Fruit fly (Drosophila melanogaster) whole organism, embryonic: ENCODE data around the gene CG9776.

ENCODE experiments used
- CG10431 ChIP-seq: fragments of 200-800 bp; sonication (Bioruptor generic); optimal IDR thresholded peaks from 3 replicates; lab custom pipeline; 2018; ENCODE audit warnings: missing biosample characterization, mild to moderate bottlenecking, missing genetic modification characterization
- CG11398 ChIP-seq: fragments of 200-800 bp; sonication (Bioruptor generic); optimal IDR thresholded peaks from 2 replicates; lab custom pipeline; 2016; ENCODE audit warnings: missing biosample characterization, missing genetic modification characterization
- CG11696 ChIP-seq: fragments of 200-800 bp; sonication (Bioruptor generic); IDR thresholded peaks from 2 replicates; pipeline ENCODE4 v1.3.6; 2022; ENCODE audit warnings: missing biosample characterization, missing genetic modification characterization
- CG13287 ChIP-seq: fragments of 200-800 bp; sonication (Bioruptor generic); IDR thresholded peaks from 2 replicates; pipeline ENCODE4 v1.3.6; 2022; ENCODE audit warnings: missing biosample characterization, missing genetic modification characterization; ENCODE audit not compliant: partially characterized antibody
- CG13894 ChIP-seq: fragments of 200-800 bp; sonication (Bioruptor generic); optimal IDR thresholded peaks from 3 replicates; lab custom pipeline; 2018; ENCODE audit warnings: missing biosample characterization, mild to moderate bottlenecking, missing genetic modification characterization, moderate library complexity
- CG14014 ChIP-seq: fragments of 200-800 bp; sonication (Bioruptor generic); IDR thresholded peaks from 2 replicates; pipeline ENCODE4 v1.3.6; 2022; ENCODE audit warnings: missing biosample characterization, missing genetic modification characterization
- CG16863 ChIP-seq: fragments of 200-800 bp; sonication (Bioruptor generic); optimal IDR thresholded peaks from 3 replicates; lab custom pipeline; 2016; ENCODE audit warnings: missing biosample characterization, missing genetic modification characterization
- CG17385 ChIP-seq: fragments of 200-800 bp; sonication (Bioruptor generic); optimal IDR thresholded peaks from 3 replicates; lab custom pipeline; 2018; ENCODE audit warnings: missing biosample characterization, mild to moderate bottlenecking, missing genetic modification characterization
- CG2202 ChIP-seq: fragments of 200-800 bp; sonication (Bioruptor generic); optimal IDR thresholded peaks from 2 replicates; lab custom pipeline; 2018; ENCODE audit warnings: missing biosample characterization, mild to moderate bottlenecking, missing genetic modification characterization
- CG30020 ChIP-seq: fragments of 200-800 bp; optimal IDR thresholded peaks from 2 replicates; lab custom pipeline; 2019; ENCODE audit warnings: missing biosample characterization, mild to moderate bottlenecking, missing genetic modification characterization, moderate library complexity
- CG31388 ChIP-seq: fragments of 200-800 bp; sonication (Bioruptor generic); optimal IDR thresholded peaks from 2 replicates; lab custom pipeline; 2016; ENCODE audit warnings: missing biosample characterization, missing genetic modification characterization
- CG4282 ChIP-seq: fragments of 200-800 bp; sonication (Bioruptor generic); optimal IDR thresholded peaks from 2 replicates; lab custom pipeline; 2016; ENCODE audit warnings: missing biosample characterization, missing genetic modification characterization
- CG4424 ChIP-seq: fragments of 200-800 bp; sonication (Bioruptor generic); optimal IDR thresholded peaks from 3 replicates; lab custom pipeline; 2016; ENCODE audit warnings: missing biosample characterization, missing genetic modification characterization
- CG7745 ChIP-seq: fragments of 200-800 bp; sonication (Bioruptor generic); optimal IDR thresholded peaks from 2 replicates; lab custom pipeline; 2018; ENCODE audit warnings: missing biosample characterization, mild to moderate bottlenecking, missing genetic modification characterization, moderate library complexity
- CG7839 ChIP-seq: fragments of 200-800 bp; sonication (Bioruptor generic); optimal IDR thresholded peaks from 3 replicates; lab custom pipeline; 2018; ENCODE audit warnings: missing biosample characterization, mild to moderate bottlenecking, missing genetic modification characterization, moderate library complexity
- CG9437 ChIP-seq: fragments of 200-800 bp; sonication (Bioruptor generic); optimal IDR thresholded peaks from 2 replicates; lab custom pipeline; 2018; ENCODE audit warnings: missing biosample characterization, mild to moderate bottlenecking, missing genetic modification characterization
- CG9797 ChIP-seq: fragments of 200-800 bp; sonication (Bioruptor generic); optimal IDR thresholded peaks from 3 replicates; lab custom pipeline; 2018; ENCODE audit warnings: missing biosample characterization, mild to moderate bottlenecking, missing genetic modification characterization
- CrebB ChIP-seq: fragments of 200-800 bp; sonication (Bioruptor generic); optimal IDR thresholded peaks from 3 replicates; lab custom pipeline; 2018; ENCODE audit warnings: missing biosample characterization, mild to moderate bottlenecking, missing genetic modification characterization
- Dad ChIP-seq: fragments of 200-800 bp; sonication (Bioruptor generic); optimal IDR thresholded peaks from 3 replicates; lab custom pipeline; 2016; ENCODE audit warnings: missing biosample characterization, missing genetic modification characterization
- Dref ChIP-seq: fragments of 200-800 bp; sonication (Bioruptor generic); IDR thresholded peaks from 2 replicates; pipeline ENCODE4 v1.3.6; 2022; ENCODE audit warnings: missing biosample characterization, missing genetic modification characterization
- HLHmδ ChIP-seq: fragments of 200-800 bp; sonication (Bioruptor generic); optimal IDR thresholded peaks from 2 replicates; lab custom pipeline; 2018; ENCODE audit warnings: missing biosample characterization, mild to moderate bottlenecking, missing genetic modification characterization, moderate library complexity
- Hr51 ChIP-seq, 2 experiments: fragments of 200-800 bp; sonication (Bioruptor generic); optimal IDR thresholded peaks; 2 replicates in 1 of 2; 3 replicates in 1 of 2; lab custom pipeline; 2016 to 2018; ENCODE audit warnings: missing biosample characterization in 2 of 2, missing genetic modification characterization in 2 of 2, mild to moderate bottlenecking in 1 of 2, moderate library complexity in 1 of 2
- Mrtf ChIP-seq: fragments of 200-800 bp; sonication (Bioruptor generic); IDR thresholded peaks from 3 replicates; pipeline ENCODE4 v1.3.6; 2022; ENCODE audit warnings: missing biosample characterization, missing genetic modification characterization
- NK7.1 ChIP-seq: fragments of 200-800 bp; sonication (Bioruptor generic); optimal IDR thresholded peaks from 3 replicates; lab custom pipeline; 2016; ENCODE audit warnings: missing biosample characterization, missing genetic modification characterization
- Rfx ChIP-seq: fragments of 200-800 bp; sonication (Bioruptor generic); IDR thresholded peaks from 2 replicates; pipeline ENCODE4 v1.3.6; 2022; ENCODE audit warnings: missing biosample characterization, missing genetic modification characterization
- ap ChIP-seq: fragments of 200-800 bp; sonication (Bioruptor generic); IDR thresholded peaks from 2 replicates; pipeline ENCODE4 v1.3.6; 2022; ENCODE audit warnings: missing biosample characterization, missing genetic modification characterization
- bbx ChIP-seq: fragments of 200-800 bp; sonication (Bioruptor generic); IDR thresholded peaks from 2 replicates; pipeline ENCODE4 v1.3.6; 2022; ENCODE audit warnings: missing biosample characterization, missing genetic modification characterization; ENCODE audit not compliant: partially characterized antibody
- br ChIP-seq: fragments of >200 bp; optimal IDR thresholded peaks from 2 replicates; lab custom pipeline; 2017
- cas ChIP-seq: fragments of 200-800 bp; sonication (Bioruptor generic); IDR thresholded peaks from 2 replicates; pipeline ENCODE4 v1.3.6; 2022; ENCODE audit warnings: missing biosample characterization, missing genetic modification characterization
- caup ChIP-seq: fragments of 200-800 bp; sonication (Bioruptor generic); optimal IDR thresholded peaks from 3 replicates; lab custom pipeline; 2017; ENCODE audit warnings: missing biosample characterization, mild to moderate bottlenecking, missing genetic modification characterization, moderate library complexity; ENCODE audit not compliant: severe bottlenecking
- ci ChIP-seq: fragments of 200-800 bp; sonication (Bioruptor generic); IDR thresholded peaks from 3 replicates; pipeline ENCODE4 v1.3.6; 2022; ENCODE audit warnings: missing biosample characterization, missing genetic modification characterization
- corto ChIP-seq: fragments of 200-800 bp; sonication (Bioruptor generic); optimal IDR thresholded peaks from 2 replicates; lab custom pipeline; 2016; ENCODE audit warnings: missing biosample characterization, mild to moderate bottlenecking, missing genetic modification characterization, moderate library complexity
- danr ChIP-seq: fragments of 200-800 bp; sonication (Bioruptor generic); IDR thresholded peaks from 2 replicates; pipeline ENCODE4 v1.3.6; 2022; ENCODE audit warnings: missing biosample characterization, missing genetic modification characterization
- fd102C ChIP-seq: fragments of 200-800 bp; sonication (Bioruptor generic); optimal IDR thresholded peaks from 2 replicates; lab custom pipeline; 2018; ENCODE audit warnings: missing biosample characterization, mild to moderate bottlenecking, missing genetic modification characterization, moderate library complexity
- fd96Cb ChIP-seq: fragments of 200-800 bp; sonication (Bioruptor generic); optimal IDR thresholded peaks from 2 replicates; lab custom pipeline; 2018; ENCODE audit warnings: missing biosample characterization, mild to moderate bottlenecking, missing genetic modification characterization, moderate library complexity
- gsb-n ChIP-seq: fragments of 200-800 bp; sonication (Bioruptor generic); optimal IDR thresholded peaks from 3 replicates; lab custom pipeline; 2018; ENCODE audit warnings: missing biosample characterization, mild to moderate bottlenecking, missing genetic modification characterization
- gt ChIP-seq: fragments of 200-800 bp; sonication (Bioruptor generic); IDR thresholded peaks from 2 replicates; pipeline ENCODE4 v1.3.6; 2022; ENCODE audit warnings: missing biosample characterization, missing genetic modification characterization
- h ChIP-seq: fragments of >200 bp; optimal IDR thresholded peaks from 2 replicates; lab custom pipeline; 2017
- hb ChIP-seq: fragments of 200-800 bp; sonication (Bioruptor generic); IDR thresholded peaks from 3 replicates; pipeline ENCODE4 v1.3.6; 2022; ENCODE audit warnings: missing biosample characterization, missing genetic modification characterization; ENCODE audit not compliant: partially characterized antibody
- inv ChIP-seq: fragments of 200-800 bp; sonication (Bioruptor generic); IDR thresholded peaks from 2 replicates; pipeline ENCODE4 v1.3.6; 2022; ENCODE audit warnings: missing biosample characterization, missing genetic modification characterization; ENCODE audit not compliant: partially characterized antibody
- lilli ChIP-seq: fragments of 200-800 bp; sonication (Bioruptor generic); optimal IDR thresholded peaks from 3 replicates; lab custom pipeline; 2016; ENCODE audit warnings: missing biosample characterization, missing genetic modification characterization
- lov ChIP-seq, 2 experiments: fragments of 200-800 bp in 1 of 2; fragments of >200 bp in 1 of 2; sonication (Bioruptor generic) in 1 of 2; IDR thresholded peaks in 1 of 2; optimal IDR thresholded peaks in 1 of 2; 2 replicates in 1 of 2; 3 replicates in 1 of 2; pipeline versions ENCODE4 v1.3.6 to Lab custom; 2017 to 2022; ENCODE audit warnings: missing biosample characterization in 1 of 2, missing genetic modification characterization in 1 of 2
- p53 ChIP-seq: fragments of 200-800 bp; sonication (Bioruptor generic); optimal IDR thresholded peaks from 2 replicates; lab custom pipeline; 2016; ENCODE audit warnings: missing biosample characterization, missing genetic modification characterization
- phol ChIP-seq: fragments of 200-800 bp; sonication (Bioruptor generic); optimal IDR thresholded peaks from 3 replicates; lab custom pipeline; 2018; ENCODE audit warnings: missing biosample characterization, mild to moderate bottlenecking, missing genetic modification characterization, moderate library complexity
- sens-2 ChIP-seq: fragments of 200-800 bp; sonication (Bioruptor generic); IDR thresholded peaks from 2 replicates; pipeline ENCODE4 v1.3.6; 2022; ENCODE audit warnings: missing biosample characterization, missing genetic modification characterization
- so ChIP-seq: fragments of 200-800 bp; sonication (Bioruptor generic); IDR thresholded peaks from 3 replicates; pipeline ENCODE4 v1.3.6; 2022; ENCODE audit warnings: missing biosample characterization, missing genetic modification characterization
- tgo ChIP-seq: fragments of 200-800 bp; sonication (Bioruptor generic); IDR thresholded peaks from 3 replicates; pipeline ENCODE4 v1.3.6; 2022; ENCODE audit warnings: missing biosample characterization, missing genetic modification characterization
- tup ChIP-seq: fragments of 200-800 bp; sonication (Bioruptor generic); optimal IDR thresholded peaks from 2 replicates; lab custom pipeline; 2016; ENCODE audit warnings: missing biosample characterization, mild to moderate bottlenecking, missing genetic modification characterization, moderate library complexity
- usp ChIP-seq: fragments of >200 bp; optimal IDR thresholded peaks from 2 replicates; lab custom pipeline; 2017; ENCODE audit warnings: missing biosample characterization, missing genetic modification characterization
- vnd ChIP-seq: fragments of 200-800 bp; sonication (Bioruptor generic); IDR thresholded peaks from 3 replicates; pipeline ENCODE4 v1.3.6; 2022; ENCODE audit warnings: missing biosample characterization, missing genetic modification characterization; ENCODE audit not compliant: partially characterized antibody

Gene CG9776

DNA sequence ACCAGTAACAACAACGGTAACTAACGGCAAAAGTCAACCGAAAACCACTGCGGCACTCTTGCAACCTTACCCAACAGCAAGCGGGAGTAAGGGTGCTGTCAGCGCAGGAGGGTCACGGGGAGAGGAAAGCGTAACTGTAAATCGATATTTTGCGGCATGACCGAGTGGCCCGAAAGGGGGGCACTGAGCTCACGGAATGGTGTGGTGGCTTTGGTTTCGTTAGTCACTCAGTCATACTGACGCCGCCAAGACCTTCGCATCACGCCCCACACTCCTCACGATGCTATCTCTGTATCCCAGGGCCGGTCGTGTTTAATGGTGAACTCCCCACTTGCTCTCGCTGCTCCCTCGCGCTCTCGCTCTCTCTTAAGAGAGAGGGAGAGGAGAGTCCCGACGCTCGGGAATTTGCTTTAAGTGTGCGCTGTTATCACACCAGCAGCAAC, 26.8 kb upstream of the CG9776 start (continued):
- TF ChIP-seq tup (GFP tag; lab: Kevin White, UChicago) (no peak), phol (tag; lab: Kevin White, UChicago) (no peak), CG11398 (GFP tag; lab: Kevin White, UChicago) (no peak), ci (no peak), lilli (GFP tag; lab: Kevin White, UChicago) (no peak), lov (optimal IDR thresholded peaks at IDR 0.05; lab: Kevin White, UChicago) (no peak), lov (GFP tag; IDR thresholded peaks at IDR 0.05; lab: Robert Waterston, UW) (no peak), h (lab: Kevin White, UChicago) (no peak), Mrtf (GFP tag; lab: Robert Waterston, UW) (no peak), br (lab: Kevin White, UChicago) (no peak), so (GFP tag; lab: Robert Waterston, UW) (0 out of 3 replicates have a peak, but pooled peaks have one; percentile 31), Hr51 (GFP tag; optimal IDR thresholded peaks at IDR 0.05; lab: Kevin White, UChicago) (peak in 1 of 2 experiments; percentile 54), caup (GFP tag; lab: Kevin White, UChicago) (peak; percentile 2), gsb-n (tag; lab: Kevin White, UChicago) (no peak)
- TF ChIP-seq, all 482 proteins: peak for 48

DNA sequence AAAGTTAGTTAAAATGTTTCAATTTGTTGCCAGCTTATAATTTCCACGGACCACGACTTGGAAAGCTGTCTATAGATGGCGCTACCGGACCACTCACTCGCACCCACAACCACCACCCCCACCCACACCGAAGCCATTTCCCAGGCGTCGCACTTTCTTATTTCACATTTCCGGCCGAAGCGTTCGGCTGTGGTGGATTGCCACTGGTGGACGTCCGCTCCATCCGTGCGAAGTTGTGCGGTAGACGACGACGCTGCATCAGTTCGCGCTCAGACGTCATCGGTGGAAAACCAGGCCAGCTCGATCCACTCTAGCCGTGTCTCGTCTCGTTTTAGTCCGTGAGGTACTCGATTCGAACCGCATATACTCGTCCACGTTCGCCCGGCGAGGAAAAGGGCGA, 25.8 kb upstream of the CG9776 start, which contains the start of gene CG1090:
TSS of gene CG1090 (plus strand) at position 259 of the 400 bp plus-strand sequence.
- no peak for TF ChIP-seq CG13287 (GFP tag; lab: Robert Waterston, UW)
- TF ChIP-seq CG30020 (tag; lab: Kevin White, UChicago), result no peak
- no peak for TF ChIP-seq CG16863 (GFP tag; lab: Kevin White, UChicago)
- TF ChIP-seq CG9797 (GFP tag; lab: Kevin White, UChicago), result no peak
- TF ChIP-seq danr, result no peak
- no peak for TF ChIP-seq tgo (GFP tag; lab: Robert Waterston, UW)
- no peak for TF ChIP-seq CG2202 (tag; lab: Kevin White, UChicago)
- peak; percentile 41 for TF ChIP-seq CG13894 (tag; lab: Kevin White, UChicago)
- peak; percentile 4 for TF ChIP-seq HLHmδ (GFP tag; lab: Kevin White, UChicago)
- TF ChIP-seq corto (GFP tag; lab: Kevin White, UChicago), result no peak
- no peak for TF ChIP-seq CG31388 (GFP tag; lab: Kevin White, UChicago)
- TF ChIP-seq fd102C (GFP tag; lab: Kevin White, UChicago), result no peak
- TF ChIP-seq Dref (GFP tag; lab: Robert Waterston, UW), result no peak
- TF ChIP-seq CG7745 (tag; lab: Kevin White, UChicago), result no peak
- no peak for TF ChIP-seq inv
- no peak for TF ChIP-seq CG4282 (GFP tag; lab: Kevin White, UChicago)
- TF ChIP-seq CG11696 (GFP tag; lab: Robert Waterston, UW), result 0 out of 2 replicates have a peak, but pooled peaks have one; percentile 11
- TF ChIP-seq fd96Cb (tag; lab: Kevin White, UChicago), result no peak
- TF ChIP-seq CG10431, result no peak
- no peak for TF ChIP-seq p53 (GFP tag; lab: Kevin White, UChicago)
- no peak for TF ChIP-seq ap (GFP tag; lab: Robert Waterston, UW)
- TF ChIP-seq vnd, result no peak
- no peak for TF ChIP-seq CG14014
- no peak for TF ChIP-seq hb (GFP tag; lab: Robert Waterston, UW)
- no peak for TF ChIP-seq CG4424
- TF ChIP-seq Dad (GFP tag; lab: Kevin White, UChicago), result no peak
- TF ChIP-seq CG9437 (GFP tag; lab: Kevin White, UChicago), result no peak
- peak; percentile 28 for TF ChIP-seq CG17385 (GFP tag; lab: Kevin White, UChicago)
- no peak for TF ChIP-seq cas (GFP tag; lab: Robert Waterston, UW)
- TF ChIP-seq gt (GFP tag; lab: Robert Waterston, UW), result no peak
- TF ChIP-seq CG7839 (tag; lab: Kevin White, UChicago), result no peak
- no peak for TF ChIP-seq sens-2 (GFP tag; lab: Robert Waterston, UW)
- TF ChIP-seq bbx, result no peak
- TF ChIP-seq Rfx (GFP tag; lab: Robert Waterston, UW), result no peak
- TF ChIP-seq NK7.1 (GFP tag; lab: Kevin White, UChicago), result no peak
- TF ChIP-seq usp (GFP tag; lab: Kevin White, UChicago), result no peak
- TF ChIP-seq CrebB (tag; lab: Kevin White, UChicago), result peak; percentile 37
